Fruit fly (Drosophila melanogaster) whole organism, adult: ENCODE measurements around the gene CG6770.

ENCODE experiments used
- CG11617 ChIP-seq: fragments of 200-800 bp; sonication (Bioruptor generic); optimal IDR thresholded peaks from 2 replicates; lab custom pipeline; 2017; ENCODE audit warnings: mild to moderate bottlenecking, missing biosample characterization, missing genetic modification reagents, missing genetic modification characterization
- CG12768 ChIP-seq: fragments of 200-800 bp; sonication (Bioruptor generic); optimal IDR thresholded peaks from 2 replicates; lab custom pipeline; 2017; ENCODE audit warnings: missing biosample characterization, missing genetic modification characterization, mild to moderate bottlenecking, moderate library complexity, missing genetic modification reagents
- CG14711 ChIP-seq: fragments of 200-800 bp; sonication (Bioruptor generic); optimal IDR thresholded peaks from 2 replicates; lab custom pipeline; 2018; ENCODE audit warnings: missing biosample characterization, mild to moderate bottlenecking, missing genetic modification characterization, moderate library complexity
- CG1620 ChIP-seq: fragments of 200-800 bp; sonication (Bioruptor generic); optimal IDR thresholded peaks from 2 replicates; lab custom pipeline; 2016; ENCODE audit warnings: missing biosample characterization, missing genetic modification characterization
- CG33017 ChIP-seq: fragments of 200-800 bp; sonication (Bioruptor generic); optimal IDR thresholded peaks from 2 replicates; lab custom pipeline; 2018; ENCODE audit warnings: missing biosample characterization, mild to moderate bottlenecking, missing genetic modification characterization, moderate library complexity
- CG5204 ChIP-seq: fragments of 200-800 bp; sonication (Bioruptor generic); optimal IDR thresholded peaks from 2 replicates; lab custom pipeline; 2016; ENCODE audit warnings: missing biosample characterization, missing genetic modification characterization
- CG7045 ChIP-seq: fragments of 200-800 bp; sonication (Bioruptor generic); optimal IDR thresholded peaks from 2 replicates; lab custom pipeline; 2017; ENCODE audit warnings: missing biosample characterization, mild to moderate bottlenecking, missing genetic modification characterization
- CG7101 ChIP-seq: fragments of 200-800 bp; sonication (Bioruptor generic); optimal IDR thresholded peaks from 2 replicates; lab custom pipeline; 2018; ENCODE audit warnings: missing biosample characterization, mild to moderate bottlenecking, missing genetic modification characterization, moderate library complexity
- Clk ChIP-seq: fragments of 200-800 bp; sonication (Bioruptor generic); optimal IDR thresholded peaks from 2 replicates; lab custom pipeline; 2017; ENCODE audit warnings: missing biosample characterization, missing genetic modification characterization
- Crg-1 ChIP-seq: fragments of 200-800 bp; sonication (Bioruptor generic); optimal IDR thresholded peaks from 2 replicates; lab custom pipeline; 2016; ENCODE audit warnings: missing biosample characterization, missing genetic modification characterization
- Hr96 ChIP-seq: fragments of 200-800 bp; sonication (Bioruptor generic); optimal IDR thresholded peaks from 2 replicates; lab custom pipeline; 2016; ENCODE audit warnings: missing biosample characterization, missing genetic modification characterization
- Mnt ChIP-seq: fragments of 200-800 bp; sonication (Bioruptor generic); optimal IDR thresholded peaks from 2 replicates; lab custom pipeline; 2016; ENCODE audit warnings: missing biosample characterization, mild to moderate bottlenecking, missing genetic modification characterization
- bab1 ChIP-seq: fragments of 200-800 bp; sonication (Bioruptor generic); optimal IDR thresholded peaks from 3 replicates; lab custom pipeline; 2019; ENCODE audit warnings: missing biosample characterization, mild to moderate bottlenecking, missing genetic modification characterization, moderate library complexity
- cic ChIP-seq: fragments of 200-800 bp; sonication (Bioruptor generic); optimal IDR thresholded peaks from 2 replicates; lab custom pipeline; 2017; ENCODE audit warnings: missing biosample characterization, mild to moderate bottlenecking, missing genetic modification characterization, moderate library complexity
- cnc ChIP-seq, 2 experiments: fragments of >200 bp; optimal IDR thresholded peaks; 2 replicates each; lab custom pipeline; 2017
- kay ChIP-seq: fragments of 200-800 bp; sonication (Bioruptor generic); peaks from one replicate; lab custom pipeline; 2016; ENCODE audit warnings: missing biosample characterization, missing genetic modification characterization, borderline replicate concordance
- ovo ChIP-seq: fragments of 200-800 bp; sonication (Bioruptor generic); optimal IDR thresholded peaks from 2 replicates; lab custom pipeline; 2016; ENCODE audit warnings: missing biosample characterization, missing genetic modification characterization
- pad ChIP-seq: fragments of 200-800 bp; sonication (Bioruptor generic); optimal IDR thresholded peaks from 3 replicates; lab custom pipeline; 2017; ENCODE audit warnings: missing biosample characterization, missing genetic modification characterization, mild to moderate bottlenecking, moderate library complexity, missing genetic modification reagents
- tj ChIP-seq: fragments of 200-800 bp; sonication (Bioruptor generic); optimal IDR thresholded peaks from 3 replicates; lab custom pipeline; 2017; ENCODE audit warnings: missing biosample characterization, mild to moderate bottlenecking, missing genetic modification characterization, moderate library complexity
- toe ChIP-seq: fragments of 200-800 bp; sonication (Bioruptor generic); optimal IDR thresholded peaks from 2 replicates; lab custom pipeline; 2016; ENCODE audit warnings: missing biosample characterization, missing genetic modification characterization

Gene CG6770

dm6 chr2L:12085619-12086171 lies 39.8 kb upstream of the CG6770 start, which contains the start of gene prd:
TSS of gene prd (minus strand) at chr2L:12085827.
- TF ChIP-seq pad (GFP tag; lab: Kevin White, UChicago) (no peak), bab1 (no peak), Hr96 (GFP tag; lab: Kevin White, UChicago) (no peak), Clk (no peak), cnc (optimal IDR thresholded peaks at IDR 0.05; lab: Kevin White, UChicago) (no peak), CG12768 (GFP tag; lab: Kevin White, UChicago) (no peak), ovo (GFP tag; lab: Kevin White, UChicago) (no peak), CG1620 (GFP tag; lab: Kevin White, UChicago) (no peak), CG14711 (tag; lab: Kevin White, UChicago) (no peak), CG33017 (tag; lab: Kevin White, UChicago) (no peak), CG11617 (GFP tag; lab: Kevin White, UChicago) (no peak), cic (GFP tag; lab: Kevin White, UChicago) (no peak), toe (GFP tag; lab: Kevin White, UChicago) (no peak), kay (GFP tag; lab: Kevin White, UChicago) (no peak), Mnt (GFP tag; lab: Kevin White, UChicago) (no peak), CG7101 (tag; lab: Kevin White, UChicago) (no peak), Crg-1 (GFP tag; lab: Kevin White, UChicago) (no peak), CG7045 (GFP tag; lab: Kevin White, UChicago) (no peak), tj (GFP tag; lab: Kevin White, UChicago) (no peak)

dm6 chr2L:12085010-12085409 lies 39.1 kb upstream of the CG6770 start:
- TF ChIP-seq Clk = no peak
- no peak for TF ChIP-seq ovo (GFP tag; lab: Kevin White, UChicago)
- no peak for TF ChIP-seq CG12768 (GFP tag; lab: Kevin White, UChicago)

DNA sequence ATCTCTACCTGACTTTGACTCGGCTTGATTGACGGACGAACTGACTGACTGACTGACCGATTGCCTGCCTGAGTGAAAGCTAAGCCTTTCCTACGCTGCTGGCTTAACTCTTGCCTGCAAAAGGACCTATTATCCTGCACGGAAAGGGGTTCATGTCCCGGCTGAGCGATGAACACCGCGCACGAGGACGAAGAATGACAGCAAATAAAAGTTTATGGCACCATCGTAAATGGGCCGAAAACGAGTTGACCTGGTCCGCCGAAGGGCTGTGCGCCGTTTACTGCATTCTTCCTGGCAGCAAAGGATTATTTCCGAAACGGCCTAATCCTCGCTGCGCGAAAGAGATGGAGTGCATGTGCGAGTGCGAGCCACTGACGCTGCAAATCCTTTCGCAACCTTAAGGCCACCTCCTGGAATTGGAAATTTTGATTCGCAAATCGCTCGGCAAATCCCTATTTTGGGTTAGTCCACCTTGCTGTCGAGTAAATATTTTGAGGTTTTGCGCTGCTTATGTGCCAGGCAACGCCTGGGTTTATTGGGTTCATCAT lies 35.3 kb upstream of the CG6770 start:
- TF ChIP-seq CG12768 (GFP tag; lab: Kevin White, UChicago) (no peak), pad (GFP tag; lab: Kevin White, UChicago) (no peak), CG33017 (tag; lab: Kevin White, UChicago) (no peak), bab1 (no peak), kay (GFP tag; lab: Kevin White, UChicago) (no peak), Crg-1 (GFP tag; lab: Kevin White, UChicago) (no peak), cnc (optimal IDR thresholded peaks at IDR 0.05; lab: Kevin White, UChicago) (no peak), ovo (GFP tag; lab: Kevin White, UChicago) (no peak), CG7101 (tag; lab: Kevin White, UChicago) (no peak), Mnt (GFP tag; lab: Kevin White, UChicago) (no peak), toe (GFP tag; lab: Kevin White, UChicago) (no peak), CG5204 (GFP tag; lab: Kevin White, UChicago) (no peak), CG1620 (GFP tag; lab: Kevin White, UChicago) (no peak), cic (GFP tag; lab: Kevin White, UChicago) (no peak), CG14711 (tag; lab: Kevin White, UChicago) (no peak), CG7045 (GFP tag; lab: Kevin White, UChicago) (no peak)

- TF ChIP-seq CG33017 (tag; lab: Kevin White, UChicago) = no peak
- no peak for TF ChIP-seq kay (GFP tag; lab: Kevin White, UChicago)
- TF ChIP-seq CG7045 (GFP tag; lab: Kevin White, UChicago) = no peak
- TF ChIP-seq CG12768 (GFP tag; lab: Kevin White, UChicago) = no peak
- TF ChIP-seq CG7101 (tag; lab: Kevin White, UChicago) = no peak
- TF ChIP-seq CG11617 (GFP tag; lab: Kevin White, UChicago) = no peak
- no peak for TF ChIP-seq Clk
- no peak for TF ChIP-seq cnc (optimal IDR thresholded peaks at IDR 0.05; lab: Kevin White, UChicago)
- no peak for TF ChIP-seq pad (GFP tag; lab: Kevin White, UChicago)
- TF ChIP-seq bab1 = no peak
- no peak for TF ChIP-seq Mnt (GFP tag; lab: Kevin White, UChicago)
These were observed 34.0 kb upstream of the CG6770 start for dm6 chr2L:12079827-12080381.

DNA sequence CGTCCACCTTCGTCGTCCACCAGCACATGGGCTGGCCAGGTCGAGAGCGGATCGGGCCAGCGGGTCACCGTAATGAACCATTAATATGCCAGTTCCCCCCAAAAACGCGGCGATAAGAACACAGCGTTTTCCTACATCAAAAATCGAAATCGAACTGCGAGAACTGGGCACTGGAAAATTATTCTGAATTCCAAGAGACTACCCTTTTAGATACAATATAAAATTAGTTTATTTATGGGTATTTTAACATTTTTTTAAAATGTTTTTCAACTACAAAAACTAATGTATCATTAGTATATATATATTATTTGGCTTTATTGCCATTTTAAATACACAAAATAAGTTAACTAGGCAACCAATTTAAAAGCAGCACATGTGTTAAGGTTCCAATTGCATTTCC lies 32.8 kb upstream of the CG6770 start:
- TF ChIP-seq ovo (GFP tag; lab: Kevin White, UChicago) (no peak), CG11617 (GFP tag; lab: Kevin White, UChicago) (no peak), tj (GFP tag; lab: Kevin White, UChicago) (no peak), CG7101 (tag; lab: Kevin White, UChicago) (no peak), Crg-1 (GFP tag; lab: Kevin White, UChicago) (no peak), CG1620 (GFP tag; lab: Kevin White, UChicago) (no peak), toe (GFP tag; lab: Kevin White, UChicago) (no peak), CG7045 (GFP tag; lab: Kevin White, UChicago) (no peak), Mnt (GFP tag; lab: Kevin White, UChicago) (no peak), bab1 (no peak)

dm6 chr2L:12078123-12078658 lies 32.3 kb upstream of the CG6770 start:
- TF ChIP-seq CG7101 (tag; lab: Kevin White, UChicago) (no peak), CG12768 (GFP tag; lab: Kevin White, UChicago) (no peak), cnc (optimal IDR thresholded peaks at IDR 0.05; lab: Kevin White, UChicago) (no peak), bab1 (no peak), Hr96 (GFP tag; lab: Kevin White, UChicago) (no peak), kay (GFP tag; lab: Kevin White, UChicago) (no peak), CG14711 (tag; lab: Kevin White, UChicago) (no peak), Clk (no peak), CG33017 (tag; lab: Kevin White, UChicago) (no peak), CG5204 (GFP tag; lab: Kevin White, UChicago) (no peak), pad (GFP tag; lab: Kevin White, UChicago) (no peak), CG7045 (GFP tag; lab: Kevin White, UChicago) (no peak), ovo (GFP tag; lab: Kevin White, UChicago) (no peak), cic (GFP tag; lab: Kevin White, UChicago) (no peak), tj (GFP tag; lab: Kevin White, UChicago) (no peak), CG11617 (GFP tag; lab: Kevin White, UChicago) (no peak), Crg-1 (GFP tag; lab: Kevin White, UChicago) (no peak), toe (GFP tag; lab: Kevin White, UChicago) (no peak), Mnt (GFP tag; lab: Kevin White, UChicago) (no peak), CG1620 (GFP tag; lab: Kevin White, UChicago) (no peak)
